Fruit fly (Drosophila melanogaster) whole organism, embryonic: ENCODE data around the gene Pgls.

Experiments
- ATbp ChIP-seq: fragments of 200-800 bp; sonication (Bioruptor generic); optimal IDR thresholded peaks from 2 replicates; lab custom pipeline; 2017; ENCODE audit warnings: missing biosample characterization, mild to moderate bottlenecking, missing genetic modification characterization, missing genetic modification reagents
- Antp ChIP-seq: fragments of 200-800 bp; sonication (Bioruptor generic); optimal IDR thresholded peaks from 3 replicates; lab custom pipeline; 2016; ENCODE audit warnings: missing biosample characterization, missing genetic modification characterization
- CG11247 ChIP-seq: fragments of 200-800 bp; sonication (Bioruptor generic); IDR thresholded peaks from 2 replicates; pipeline ENCODE4 v1.3.6; 2022; ENCODE audit warnings: missing biosample characterization, missing genetic modification characterization
- CG12299 ChIP-seq: fragments of 200-800 bp; sonication (Bioruptor generic); optimal IDR thresholded peaks from 2 replicates; lab custom pipeline; 2018; ENCODE audit warnings: missing biosample characterization, mild to moderate bottlenecking, missing genetic modification characterization
- CG12391 ChIP-seq: fragments of 200-800 bp; sonication (Bioruptor generic); optimal IDR thresholded peaks from 3 replicates; lab custom pipeline; 2018; ENCODE audit warnings: missing biosample characterization, mild to moderate bottlenecking, missing genetic modification characterization, moderate library complexity
- CG13894 ChIP-seq: fragments of 200-800 bp; sonication (Bioruptor generic); optimal IDR thresholded peaks from 3 replicates; lab custom pipeline; 2018; ENCODE audit warnings: missing biosample characterization, mild to moderate bottlenecking, missing genetic modification characterization, moderate library complexity
- CG15514 ChIP-seq: fragments of 200-800 bp; sonication (Bioruptor generic); optimal IDR thresholded peaks from 3 replicates; lab custom pipeline; 2017; ENCODE audit warnings: missing biosample characterization, missing genetic modification characterization, mild to moderate bottlenecking, moderate library complexity, missing genetic modification reagents
- CG1647 ChIP-seq: fragments of 200-800 bp; sonication (Bioruptor generic); optimal IDR thresholded peaks from 3 replicates; lab custom pipeline; 2016; ENCODE audit warnings: missing biosample characterization, missing genetic modification characterization
- CG18476 ChIP-seq: fragments of 200-800 bp; sonication (Bioruptor generic); optimal IDR thresholded peaks from 2 replicates; lab custom pipeline; 2016; ENCODE audit warnings: missing biosample characterization, mild to moderate bottlenecking, missing genetic modification characterization
- CG18764 ChIP-seq: fragments of 200-800 bp; sonication (Bioruptor generic); optimal IDR thresholded peaks from 3 replicates; lab custom pipeline; 2016; ENCODE audit warnings: missing biosample characterization, missing genetic modification characterization
- CG2199 ChIP-seq: fragments of 200-800 bp; sonication (Bioruptor generic); IDR thresholded peaks from 3 replicates; pipeline ENCODE4 v1.3.6; 2022; ENCODE audit warnings: missing biosample characterization, missing genetic modification characterization
- CG2889 ChIP-seq: fragments of 200-800 bp; sonication (Bioruptor generic); IDR thresholded peaks from 3 replicates; pipeline ENCODE4 v1.3.6; 2022; ENCODE audit warnings: missing biosample characterization, missing genetic modification characterization
- CG34376 ChIP-seq: fragments of 200-800 bp; sonication (Bioruptor generic); optimal IDR thresholded peaks from 2 replicates; lab custom pipeline; 2018; ENCODE audit warnings: missing biosample characterization, mild to moderate bottlenecking, missing genetic modification characterization
- CG3847 ChIP-seq: fragments of 200-800 bp; sonication (Bioruptor generic); IDR thresholded peaks from 2 replicates; pipeline ENCODE4 v1.3.6; 2022; ENCODE audit warnings: missing biosample characterization, missing genetic modification characterization
- CG7271 ChIP-seq: fragments of 200-800 bp; sonication (Bioruptor generic); optimal IDR thresholded peaks from 2 replicates; lab custom pipeline; 2018; ENCODE audit warnings: missing biosample characterization, mild to moderate bottlenecking, missing genetic modification characterization, moderate library complexity
- CG8089 ChIP-seq: fragments of 200-800 bp; sonication (Bioruptor generic); optimal IDR thresholded peaks from 3 replicates; lab custom pipeline; 2016; ENCODE audit warnings: missing biosample characterization, missing genetic modification characterization
- CoRest ChIP-seq: fragments of 200-800 bp; sonication (Bioruptor generic); optimal IDR thresholded peaks from 3 replicates; lab custom pipeline; 2018; ENCODE audit warnings: missing biosample characterization, mild to moderate bottlenecking, missing genetic modification characterization, moderate library complexity
- Dp ChIP-seq: fragments of 200-800 bp; sonication (Bioruptor generic); optimal IDR thresholded peaks from 2 replicates; lab custom pipeline; 2018; ENCODE audit warnings: missing biosample characterization, mild to moderate bottlenecking, missing genetic modification characterization, moderate library complexity
- HLH54F ChIP-seq: fragments of 200-800 bp; sonication (Bioruptor generic); optimal IDR thresholded peaks from 3 replicates; lab custom pipeline; 2016; ENCODE audit warnings: missing biosample characterization, missing genetic modification characterization
- Jarid2 ChIP-seq: fragments of 200-800 bp; sonication (Bioruptor generic); optimal IDR thresholded peaks from 3 replicates; lab custom pipeline; 2017; ENCODE audit warnings: mild to moderate bottlenecking, missing biosample characterization, missing genetic modification reagents, missing genetic modification characterization
- Nf-YC ChIP-seq: fragments of 200-800 bp; optimal IDR thresholded peaks from 3 replicates; lab custom pipeline; 2019; ENCODE audit warnings: missing biosample characterization, mild to moderate bottlenecking, missing genetic modification characterization, moderate library complexity
- Oaz ChIP-seq: fragments of 200-800 bp; sonication (Bioruptor generic); IDR thresholded peaks from 2 replicates; pipeline ENCODE4 v1.3.6; 2022; ENCODE audit warnings: missing biosample characterization, missing genetic modification characterization
- Optix ChIP-seq: fragments of 200-800 bp; sonication (Bioruptor generic); IDR thresholded peaks from 3 replicates; pipeline ENCODE4 v1.3.6; 2022; ENCODE audit warnings: missing biosample characterization, missing genetic modification characterization
- Pdp1 ChIP-seq, 2 experiments: fragments of 200-800 bp; sonication (Bioruptor generic); optimal IDR thresholded peaks; 3 replicates each; lab custom pipeline; 2016; ENCODE audit warnings: missing biosample characterization in 2 of 2, missing genetic modification characterization in 2 of 2, mild to moderate bottlenecking in 1 of 2, moderate library complexity in 1 of 2
- Ptx1 ChIP-seq: fragments of 200-800 bp; sonication (Bioruptor generic); IDR thresholded peaks from 2 replicates; pipeline ENCODE4 v1.3.6; 2022; ENCODE audit warnings: missing biosample characterization, missing genetic modification characterization
- Rx ChIP-seq: fragments of 200-800 bp; sonication (Bioruptor generic); IDR thresholded peaks from 2 replicates; pipeline ENCODE4 v1.3.6; 2022; ENCODE audit warnings: missing biosample characterization, missing genetic modification characterization
- Stat92E ChIP-seq, 3 experiments: fragments of >200 bp in 2 of 3; fragments of 200-800 bp in 1 of 3; sonication (Bioruptor generic) in 1 of 3; optimal IDR thresholded peaks; 2 replicates each; lab custom pipeline; 2017 to 2019; ENCODE audit warnings: missing biosample characterization in 3 of 3, missing genetic modification characterization in 3 of 3, mild to moderate bottlenecking in 1 of 3, moderate library complexity in 1 of 3
- YL-1 ChIP-seq: fragments of 200-800 bp; sonication (Bioruptor generic); optimal IDR thresholded peaks from 3 replicates; lab custom pipeline; 2017; ENCODE audit warnings: missing biosample characterization, mild to moderate bottlenecking, missing genetic modification characterization
- ac ChIP-seq: fragments of 200-800 bp; sonication (Bioruptor generic); optimal IDR thresholded peaks from 3 replicates; lab custom pipeline; 2017; ENCODE audit warnings: missing biosample characterization, mild to moderate bottlenecking, missing genetic modification characterization
- ap ChIP-seq: fragments of 200-800 bp; sonication (Bioruptor generic); IDR thresholded peaks from 2 replicates; pipeline ENCODE4 v1.3.6; 2022; ENCODE audit warnings: missing biosample characterization, missing genetic modification characterization
- chn ChIP-seq: fragments of 200-800 bp; sonication (Bioruptor generic); optimal IDR thresholded peaks from 2 replicates; lab custom pipeline; 2016; ENCODE audit warnings: missing biosample characterization, missing genetic modification characterization
- crol ChIP-seq: fragments of 200-800 bp; sonication (Bioruptor generic); IDR thresholded peaks from 2 replicates; pipeline ENCODE4 v1.3.6; 2022; ENCODE audit warnings: missing biosample characterization, missing genetic modification characterization
- crp ChIP-seq, 2 experiments: fragments of 200-800 bp; sonication (Bioruptor generic); optimal IDR thresholded peaks; 2 replicates in 1 of 2; 3 replicates in 1 of 2; lab custom pipeline; 2017; ENCODE audit warnings: missing biosample characterization in 2 of 2, missing genetic modification characterization in 2 of 2, mild to moderate bottlenecking in 1 of 2, moderate library complexity in 1 of 2
- dati ChIP-seq: fragments of 200-800 bp; sonication (Bioruptor generic); IDR thresholded peaks from 2 replicates; pipeline ENCODE4 v1.3.6; 2022; ENCODE audit warnings: missing biosample characterization, missing genetic modification characterization
- dmrt99B ChIP-seq: fragments of 200-800 bp; sonication (Bioruptor generic); optimal IDR thresholded peaks from 2 replicates; lab custom pipeline; 2018; ENCODE audit warnings: missing biosample characterization, mild to moderate bottlenecking, missing genetic modification characterization, moderate library complexity
- fd64A ChIP-seq: fragments of 200-800 bp; sonication (Bioruptor generic); optimal IDR thresholded peaks from 3 replicates; lab custom pipeline; 2018; ENCODE audit warnings: missing biosample characterization, mild to moderate bottlenecking, missing genetic modification characterization
- gsb ChIP-seq: fragments of 200-800 bp; sonication (Bioruptor generic); IDR thresholded peaks from 2 replicates; pipeline ENCODE4 v1.3.6; 2022; ENCODE audit warnings: missing biosample characterization, missing genetic modification characterization
- inv ChIP-seq: fragments of 200-800 bp; sonication (Bioruptor generic); IDR thresholded peaks from 2 replicates; pipeline ENCODE4 v1.3.6; 2022; ENCODE audit warnings: missing biosample characterization, missing genetic modification characterization; ENCODE audit not compliant: partially characterized antibody
- org-1 ChIP-seq: fragments of 200-800 bp; sonication (Bioruptor generic); optimal IDR thresholded peaks from 2 replicates; lab custom pipeline; 2017; ENCODE audit warnings: missing biosample characterization, missing genetic modification characterization
- pan ChIP-seq, 4 experiments: fragments of >200 bp in 3 of 4; fragments of 200-800 bp in 1 of 4; sonication (Bioruptor generic) in 1 of 4; optimal IDR thresholded peaks in 3 of 4; IDR thresholded peaks in 1 of 4; 2 replicates each; pipeline versions ENCODE4 v1.3.6 to Lab custom; 2017 to 2022; ENCODE audit warnings: missing biosample characterization in 2 of 4, missing genetic modification characterization in 2 of 4, mixed read lengths in 1 of 4
- pho ChIP-seq: fragments of 200-800 bp; sonication (Bioruptor generic); optimal IDR thresholded peaks from 2 replicates; lab custom pipeline; 2016; ENCODE audit warnings: missing biosample characterization, missing genetic modification characterization
- repo ChIP-seq: fragments of 200-800 bp; sonication (Bioruptor generic); optimal IDR thresholded peaks from 2 replicates; lab custom pipeline; 2016; ENCODE audit warnings: missing biosample characterization, missing genetic modification characterization
- scrt ChIP-seq: fragments of 200-800 bp; sonication (Bioruptor generic); optimal IDR thresholded peaks from 2 replicates; lab custom pipeline; 2018; ENCODE audit warnings: missing biosample characterization, mild to moderate bottlenecking, missing genetic modification characterization, moderate library complexity
- sima ChIP-seq: fragments of 200-800 bp; sonication (Bioruptor generic); optimal IDR thresholded peaks from 2 replicates; lab custom pipeline; 2016; ENCODE audit warnings: missing biosample characterization, missing genetic modification characterization
- sob ChIP-seq: fragments of 200-800 bp; sonication (Bioruptor generic); IDR thresholded peaks from 2 replicates; pipeline ENCODE4 v1.3.6; 2022; ENCODE audit warnings: missing biosample characterization, missing genetic modification characterization
- sqz ChIP-seq: fragments of 200-800 bp; sonication (Bioruptor generic); optimal IDR thresholded peaks from 3 replicates; lab custom pipeline; 2018; ENCODE audit warnings: missing biosample characterization, mild to moderate bottlenecking, missing genetic modification characterization
- usp ChIP-seq: fragments of >200 bp; optimal IDR thresholded peaks from 2 replicates; lab custom pipeline; 2017; ENCODE audit warnings: missing biosample characterization, missing genetic modification characterization
- vnd ChIP-seq: fragments of 200-800 bp; sonication (Bioruptor generic); IDR thresholded peaks from 3 replicates; pipeline ENCODE4 v1.3.6; 2022; ENCODE audit warnings: missing biosample characterization, missing genetic modification characterization; ENCODE audit not compliant: partially characterized antibody

The Pgls gene

dm6 chrX:10802457-10803378 is 44.5 kb upstream of the Pgls start (continued):
- no peak for TF ChIP-seq CG2889 (GFP tag; lab: Robert Waterston, UW)
- no peak for TF ChIP-seq Rx (GFP tag; lab: Robert Waterston, UW)
- no peak for TF ChIP-seq sob (GFP tag; lab: Robert Waterston, UW)
- TF ChIP-seq CG12391 (tag; lab: Kevin White, UChicago): peak; percentile 74
- TF ChIP-seq Ptx1 (GFP tag; lab: Robert Waterston, UW): peak; percentile 59
- no peak for TF ChIP-seq CG7271 (tag; lab: Kevin White, UChicago)
- TF ChIP-seq fd64A: no peak
- no peak for TF ChIP-seq gsb (GFP tag; lab: Robert Waterston, UW)
- no peak for TF ChIP-seq HLH54F (GFP tag; lab: Kevin White, UChicago)
- peak; percentile 65; the same call in 1 of the 3 replicates for TF ChIP-seq CG2199
- TF ChIP-seq CG3847 (GFP tag; lab: Robert Waterston, UW): 0 out of 2 replicates have a peak, but pooled peaks have one; percentile 29
- peak in 1 of 2 experiments; percentile 27 for TF ChIP-seq Pdp1 (GFP tag; optimal IDR thresholded peaks at IDR 0.05; lab: Kevin White, UChicago)
- peak; percentile 81 for TF ChIP-seq CoRest (tag; lab: Kevin White, UChicago)
- TF ChIP-seq Nf-YC (tag; lab: Kevin White, UChicago): peak; percentile 7
- TF ChIP-seq pan (optimal IDR thresholded peaks at IDR 0.05; lab: Kevin White, UChicago): no peak
- TF ChIP-seq pan (GFP tag; optimal IDR thresholded peaks at IDR 0.05 in 1 of 2, IDR thresholded peaks at IDR 0.05 in 1 of 2): peak in 1 of 2 experiments; percentile 62
- no peak for TF ChIP-seq crol
- no peak for TF ChIP-seq sima (GFP tag; lab: Kevin White, UChicago)
- TF ChIP-seq CG34376 (GFP tag; lab: Kevin White, UChicago): no peak
- no peak for TF ChIP-seq inv (GFP tag; lab: Robert Waterston, UW)
- TF ChIP-seq CG15514 (GFP tag; lab: Kevin White, UChicago): peak; percentile 24
- TF ChIP-seq dati (GFP tag; lab: Robert Waterston, UW): no peak
- TF ChIP-seq Stat92E (GFP tag; optimal IDR thresholded peaks at IDR 0.05; lab: Kevin White, UChicago): no peak
- no peak for TF ChIP-seq Jarid2 (GFP tag; lab: Kevin White, UChicago)
- no peak for TF ChIP-seq CG1647 (GFP tag; lab: Kevin White, UChicago)
- TF ChIP-seq crp (GFP tag; optimal IDR thresholded peaks at IDR 0.05; lab: Kevin White, UChicago): no peak
- peak; percentile 52 for TF ChIP-seq ATbp (GFP tag; lab: Kevin White, UChicago)
- no peak for TF ChIP-seq Oaz (GFP tag; lab: Robert Waterston, UW)
- peak; percentile 57 for TF ChIP-seq CG12299
- no peak for TF ChIP-seq CG18476
- peak; percentile 81 for TF ChIP-seq sqz (GFP tag; lab: Kevin White, UChicago)
- no peak for TF ChIP-seq YL-1 (GFP tag; lab: Kevin White, UChicago)
- no peak for TF ChIP-seq CG8089 (GFP tag; lab: Kevin White, UChicago)
- no peak for TF ChIP-seq chn
- no peak for TF ChIP-seq CG13894 (tag; lab: Kevin White, UChicago)
- TF ChIP-seq pho (GFP tag; lab: Kevin White, UChicago): no peak
- no peak for TF ChIP-seq CG11247 (GFP tag; lab: Robert Waterston, UW)
- peak; percentile 47 for TF ChIP-seq org-1 (GFP tag; lab: Kevin White, UChicago)
- peak; percentile 86 for TF ChIP-seq dmrt99B (tag; lab: Kevin White, UChicago)
- TF ChIP-seq CG18764 (GFP tag; lab: Kevin White, UChicago): no peak
- no peak for TF ChIP-seq Dp (GFP tag; lab: Kevin White, UChicago)
- TF ChIP-seq ac (GFP tag; lab: Kevin White, UChicago): no peak
- TF ChIP-seq repo: no peak
- no peak for TF ChIP-seq ap (GFP tag; lab: Robert Waterston, UW)
- no peak for TF ChIP-seq usp (GFP tag; lab: Kevin White, UChicago)
- TF ChIP-seq scrt (GFP tag; lab: Kevin White, UChicago): peak; percentile 15
- no peak for TF ChIP-seq Antp (GFP tag; lab: Kevin White, UChicago)
- TF ChIP-seq vnd: no peak
- no peak for TF ChIP-seq Optix (GFP tag; lab: Robert Waterston, UW)
